1 fruit fly cellular context compared by ENCODE assay signal in genomic region chrX:12747746-12748710, dm6.
TF ChIP-seq lines count a peak whose summit lies in the region.

No protein-coding gene starts in this region.

TF ChIP-seq in whole organism, embryonic, 481 proteins besides CTCF, POLR2A, EP300 and RAD21 (continued from another document and continues in another):
- TF ChIP-seq pan (optimal IDR thresholded peaks at IDR 0.05; lab: Kevin White, UChicago) (no peak), pan (GFP tag; optimal IDR thresholded peaks at IDR 0.05 in 1 of 2, IDR thresholded peaks at IDR 0.05 in 1 of 2) (peak in 1 of 2 experiments; percentile 49), ken (GFP tag; IDR thresholded peaks at IDR 0.05; lab: Robert Waterston, UW) (no peak), CG18764 (GFP tag; optimal IDR thresholded peaks at IDR 0.05; lab: Kevin White, UChicago) (peak; percentile 6), Dek (tag; optimal IDR thresholded peaks at IDR 0.05; lab: Kevin White, UChicago) (peak; percentile 4), Bteb2 (GFP tag; optimal IDR thresholded peaks at IDR 0.05; lab: Kevin White, UChicago) (no peak), Elba2 (GFP tag; optimal IDR thresholded peaks at IDR 0.05; lab: Kevin White, UChicago) (no peak), CG9609 (GFP tag; optimal IDR thresholded peaks at IDR 0.05; lab: Kevin White, UChicago) (no peak), jumu (GFP tag; optimal IDR thresholded peaks at IDR 0.05; lab: Kevin White, UChicago) (no peak), HmgZ (tag; optimal IDR thresholded peaks at IDR 0.05; lab: Kevin White, UChicago) (peak; percentile 7), Nf-YB (GFP tag; optimal IDR thresholded peaks at IDR 0.05; lab: Kevin White, UChicago) (peak; percentile 49), cato (GFP tag; optimal IDR thresholded peaks at IDR 0.05; lab: Kevin White, UChicago; ENCODE audit: borderline replicate concordance) (no peak), bigmax (GFP tag; optimal IDR thresholded peaks at IDR 0.05; lab: Kevin White, UChicago) (no peak), CG15479 (GFP tag; optimal IDR thresholded peaks at IDR 0.05; lab: Kevin White, UChicago) (peak; percentile 58), PHDP (tag; optimal IDR thresholded peaks at IDR 0.05; lab: Kevin White, UChicago) (peak; percentile 68), CG12071 (GFP tag; optimal IDR thresholded peaks at IDR 0.05; lab: Kevin White, UChicago) (no peak), CG8281 (tag; optimal IDR thresholded peaks at IDR 0.05; lab: Kevin White, UChicago) (peak; percentile 30), Rfx (GFP tag; IDR thresholded peaks at IDR 0.05; lab: Robert Waterston, UW) (no peak), sc (optimal IDR thresholded peaks at IDR 0.05; lab: Kevin White, UChicago) (no peak), sc (GFP tag; optimal IDR thresholded peaks at IDR 0.05; lab: Kevin White, UChicago) (no peak), B-H2 (GFP tag; optimal IDR thresholded peaks at IDR 0.05; lab: Kevin White, UChicago) (no peak), sqz (GFP tag; optimal IDR thresholded peaks at IDR 0.05; lab: Kevin White, UChicago) (no peak), HmgD (GFP tag; optimal IDR thresholded peaks at IDR 0.05; lab: Kevin White, UChicago) (no peak), CG11093 (GFP tag; IDR thresholded peaks at IDR 0.05; lab: Robert Waterston, UW) (no peak), abd-A (tag; optimal IDR thresholded peaks at IDR 0.05; lab: Kevin White, UChicago) (peak; percentile 52), CG1603 (tag; optimal IDR thresholded peaks at IDR 0.05; lab: Kevin White, UChicago) (peak; percentile 0), cas (GFP tag; IDR thresholded peaks at IDR 0.05; lab: Robert Waterston, UW) (no peak), psq (GFP tag; optimal IDR thresholded peaks at IDR 0.05; lab: Kevin White, UChicago) (no peak), CG12155 (GFP tag; optimal IDR thresholded peaks at IDR 0.05; lab: Kevin White, UChicago) (peak; percentile 30), tgo (GFP tag; IDR thresholded peaks at IDR 0.05; lab: Robert Waterston, UW) (peak; percentile 50; the same call in 1 of the 3 replicates), peb (GFP tag; IDR thresholded peaks at IDR 0.05; lab: Robert Waterston, UW) (no peak), ssp (GFP tag; IDR thresholded peaks at IDR 0.05; lab: Robert Waterston, UW) (0 out of 2 replicates have a peak, but pooled peaks have one; percentile 18), Trl (optimal IDR thresholded peaks at IDR 0.05; lab: Kevin White, UChicago) (no peak), Trl (GFP tag; optimal IDR thresholded peaks at IDR 0.05; lab: Kevin White, UChicago) (no peak), CG11504 (tag; optimal IDR thresholded peaks at IDR 0.05; lab: Kevin White, UChicago) (peak; percentile 83), row (GFP tag; IDR thresholded peaks at IDR 0.05; lab: Robert Waterston, UW) (peak; percentile 64), Opbp (GFP tag; IDR thresholded peaks at IDR 0.05; lab: Robert Waterston, UW; ENCODE audit: partially characterized antibody) (no peak), Rx (GFP tag; IDR thresholded peaks at IDR 0.05; lab: Robert Waterston, UW) (no peak), CG10209 (GFP tag; optimal IDR thresholded peaks at IDR 0.05; lab: Kevin White, UChicago) (peak; percentile 55), CG8388 (GFP tag; optimal IDR thresholded peaks at IDR 0.05; lab: Kevin White, UChicago) (peak; percentile 74), stc (GFP tag; IDR thresholded peaks at IDR 0.05; lab: Robert Waterston, UW) (0 out of 2 replicates have a peak, but pooled peaks have one; percentile 32), C15 (GFP tag; IDR thresholded peaks at IDR 0.05; lab: Robert Waterston, UW) (no peak), CG10979 (tag; optimal IDR thresholded peaks at IDR 0.05; lab: Kevin White, UChicago) (peak; percentile 83), CG11247 (GFP tag; IDR thresholded peaks at IDR 0.05; lab: Robert Waterston, UW) (no peak), aop (GFP tag; IDR thresholded peaks at IDR 0.05; lab: Robert Waterston, UW) (no peak), zen2 (GFP tag; IDR thresholded peaks at IDR 0.05; lab: Robert Waterston, UW; ENCODE audit: partially characterized antibody) (no peak), Sin3A (optimal IDR thresholded peaks at IDR 0.05; lab: Kevin White, UChicago) (no peak), ERR (GFP tag; optimal IDR thresholded peaks at IDR 0.05; lab: Kevin White, UChicago) (no peak), nmo (GFP tag; optimal IDR thresholded peaks at IDR 0.05; lab: Kevin White, UChicago) (peak; percentile 86), jigr1 (GFP tag; IDR thresholded peaks at IDR 0.05; lab: Robert Waterston, UW) (no peak), tin (GFP tag; optimal IDR thresholded peaks at IDR 0.05; lab: Kevin White, UChicago) (peak; percentile 36), CG15601 (tag; optimal IDR thresholded peaks at IDR 0.05; lab: Kevin White, UChicago) (peak; percentile 51), ase (GFP tag; IDR thresholded peaks at IDR 0.05; lab: Robert Waterston, UW) (no peak), Aef1 (GFP tag; IDR thresholded peaks at IDR 0.05; lab: Robert Waterston, UW) (no peak), croc (GFP tag; conservative IDR thresholded peaks at IDR 0.05; lab: Robert Waterston, UW) (peak; percentile 29; the same call in 2 of the 3 replicates), luna (GFP tag; optimal IDR thresholded peaks at IDR 0.05; lab: Kevin White, UChicago) (no peak), pb (GFP tag; optimal IDR thresholded peaks at IDR 0.05; lab: Kevin White, UChicago) (no peak), Hmr (GFP tag; optimal IDR thresholded peaks at IDR 0.05; lab: Kevin White, UChicago) (peak; percentile 63), CG31388 (GFP tag; optimal IDR thresholded peaks at IDR 0.05; lab: Kevin White, UChicago) (no peak), Lhr (GFP tag; optimal IDR thresholded peaks at IDR 0.05; lab: Kevin White, UChicago) (no peak), CG3838 (GFP tag; optimal IDR thresholded peaks at IDR 0.05; lab: Kevin White, UChicago) (no peak), CG6765 (GFP tag; optimal IDR thresholded peaks at IDR 0.05; lab: Kevin White, UChicago) (peak; percentile 4), vfl (GFP tag; optimal IDR thresholded peaks at IDR 0.05; lab: Kevin White, UChicago) (no peak), CG2199 (GFP tag; IDR thresholded peaks at IDR 0.05; lab: Robert Waterston, UW) (no peak), disco-r (GFP tag; optimal IDR thresholded peaks at IDR 0.05; lab: Kevin White, UChicago) (no peak), slp2 (GFP tag; optimal IDR thresholded peaks at IDR 0.05; lab: Kevin White, UChicago) (no peak), hth (optimal IDR thresholded peaks at IDR 0.05; lab: Kevin White, UChicago) (no peak), dm (GFP tag; optimal IDR thresholded peaks at IDR 0.05; lab: Kevin White, UChicago) (no peak), mld (GFP tag; IDR thresholded peaks at IDR 0.05; lab: Robert Waterston, UW; ENCODE audit: partially characterized antibody) (no peak), emc (GFP tag; optimal IDR thresholded peaks at IDR 0.05; lab: Kevin White, UChicago) (no peak), CG5245 (GFP tag; optimal IDR thresholded peaks at IDR 0.05; lab: Kevin White, UChicago) (no peak), Taf1 (GFP tag; IDR thresholded peaks at IDR 0.05; lab: Robert Waterston, UW) (no peak), CG2116 (GFP tag; optimal IDR thresholded peaks at IDR 0.05; lab: Kevin White, UChicago) (no peak), CG13894 (tag; optimal IDR thresholded peaks at IDR 0.05; lab: Kevin White, UChicago) (no peak), sr (GFP tag; IDR thresholded peaks at IDR 0.05; lab: Robert Waterston, UW) (no peak), Lpt (GFP tag; optimal IDR thresholded peaks at IDR 0.05; lab: Kevin White, UChicago) (no peak), CG12236 (GFP tag; optimal IDR thresholded peaks at IDR 0.05; lab: Kevin White, UChicago) (no peak), nau (GFP tag; optimal IDR thresholded peaks at IDR 0.05; lab: Kevin White, UChicago) (no peak), Lim3 (GFP tag; IDR thresholded peaks at IDR 0.05; lab: Robert Waterston, UW) (no peak), CG10321 (GFP tag; IDR thresholded peaks at IDR 0.05; lab: Robert Waterston, UW) (peak; percentile 44), Dp (GFP tag; optimal IDR thresholded peaks at IDR 0.05; lab: Kevin White, UChicago) (no peak), Vsx1 (GFP tag; optimal IDR thresholded peaks at IDR 0.05; lab: Kevin White, UChicago) (no peak), pum (GFP tag; optimal IDR thresholded peaks at IDR 0.05; lab: Kevin White, UChicago) (no peak), CG4360 (GFP tag; IDR thresholded peaks at IDR 0.05; lab: Robert Waterston, UW) (no peak), CG2889 (GFP tag; IDR thresholded peaks at IDR 0.05; lab: Robert Waterston, UW) (no peak), zfh1 (GFP tag; IDR thresholded peaks at IDR 0.05; lab: Robert Waterston, UW) (0 out of 3 replicates have a peak, but pooled peaks have one; percentile 13), CG9437 (GFP tag; optimal IDR thresholded peaks at IDR 0.05; lab: Kevin White, UChicago) (peak; percentile 61), CG34422 (GFP tag; IDR thresholded peaks at IDR 0.05; lab: Robert Waterston, UW) (no peak), Awh (GFP tag; IDR thresholded peaks at IDR 0.05; lab: Robert Waterston, UW) (no peak), CG7839 (tag; optimal IDR thresholded peaks at IDR 0.05; lab: Kevin White, UChicago) (peak; percentile 79), Blimp-1 (GFP tag; optimal IDR thresholded peaks at IDR 0.05; lab: Kevin White, UChicago) (peak; percentile 79), CG7271 (tag; optimal IDR thresholded peaks at IDR 0.05; lab: Kevin White, UChicago) (peak; percentile 86), CG4854 (GFP tag; optimal IDR thresholded peaks at IDR 0.05; lab: Kevin White, UChicago) (no peak), CG31441 (GFP tag; IDR thresholded peaks at IDR 0.05; lab: Robert Waterston, UW) (peak; percentile 84), her (GFP tag; optimal IDR thresholded peaks at IDR 0.05; lab: Kevin White, UChicago) (no peak), CG6272 (GFP tag; IDR thresholded peaks at IDR 0.05; lab: Robert Waterston, UW) (no peak), bowl (GFP tag; IDR thresholded peaks at IDR 0.05; lab: Robert Waterston, UW) (no peak), CG11723 (GFP tag; optimal IDR thresholded peaks at IDR 0.05; lab: Kevin White, UChicago) (no peak), Ravus (GFP tag; IDR thresholded peaks at IDR 0.05; lab: Robert Waterston, UW) (no peak), CG15514 (GFP tag; optimal IDR thresholded peaks at IDR 0.05; lab: Kevin White, UChicago) (no peak), Doc2 (GFP tag; IDR thresholded peaks at IDR 0.05; lab: Robert Waterston, UW) (no peak), corto (GFP tag; optimal IDR thresholded peaks at IDR 0.05; lab: Kevin White, UChicago) (no peak), dmrt11E (tag; optimal IDR thresholded peaks at IDR 0.05; lab: Kevin White, UChicago) (peak; percentile 86), CG3407 (GFP tag; optimal IDR thresholded peaks at IDR 0.05; lab: Kevin White, UChicago) (peak; percentile 18), Antp (GFP tag; optimal IDR thresholded peaks at IDR 0.05; lab: Kevin White, UChicago) (no peak), CG17568 (GFP tag; optimal IDR thresholded peaks at IDR 0.05; lab: Kevin White, UChicago) (no peak), sd (tag; optimal IDR thresholded peaks at IDR 0.05; lab: Kevin White, UChicago) (peak; percentile 10), ac (GFP tag; optimal IDR thresholded peaks at IDR 0.05; lab: Kevin White, UChicago) (no peak), CG18011 (GFP tag; optimal IDR thresholded peaks at IDR 0.05; lab: Kevin White, UChicago) (no peak), CG6813 (GFP tag; optimal IDR thresholded peaks at IDR 0.05; lab: Kevin White, UChicago) (no peak), HLHmδ (GFP tag; optimal IDR thresholded peaks at IDR 0.05; lab: Kevin White, UChicago) (no peak), Gsc (GFP tag; IDR thresholded peaks at IDR 0.05; lab: Robert Waterston, UW) (no peak), usp (GFP tag; optimal IDR thresholded peaks at IDR 0.05; lab: Kevin White, UChicago) (no peak), Fer2 (tag; optimal IDR thresholded peaks at IDR 0.05; lab: Kevin White, UChicago) (no peak), grau (tag; optimal IDR thresholded peaks at IDR 0.05; lab: Kevin White, UChicago) (peak; percentile 78), slbo (GFP tag; IDR thresholded peaks at IDR 0.05; lab: Robert Waterston, UW) (no peak), CG17361 (GFP tag; IDR thresholded peaks at IDR 0.05; lab: Robert Waterston, UW) (peak; percentile 89), ftz-f1 (GFP tag; optimal IDR thresholded peaks at IDR 0.05; lab: Kevin White, UChicago) (no peak), ATbp (GFP tag; optimal IDR thresholded peaks at IDR 0.05; lab: Kevin White, UChicago) (peak; percentile 33), Eip74EF (GFP tag; optimal IDR thresholded peaks at IDR 0.05; lab: Kevin White, UChicago) (peak in 1 of 2 experiments; percentile 59), CG42726 (GFP tag; IDR thresholded peaks at IDR 0.05; lab: Robert Waterston, UW; ENCODE audit: partially characterized antibody) (no peak), CG3995 (GFP tag; optimal IDR thresholded peaks at IDR 0.05; lab: Kevin White, UChicago) (no peak), CG17328 (GFP tag; IDR thresholded peaks at IDR 0.05; lab: Robert Waterston, UW) (peak; percentile 37; the same call in 1 of the 2 replicates), ci (GFP tag; IDR thresholded peaks at IDR 0.05; lab: Robert Waterston, UW) (no peak), CG6654 (GFP tag; optimal IDR thresholded peaks at IDR 0.05; lab: Kevin White, UChicago) (no peak), eve (GFP tag; optimal IDR thresholded peaks at IDR 0.05; lab: Kevin White, UChicago) (no peak), org-1 (GFP tag; optimal IDR thresholded peaks at IDR 0.05; lab: Kevin White, UChicago) (peak; percentile 38), sens (GFP tag; lab: Kevin White, UChicago) (peak; percentile 81), Nf-YC (tag; optimal IDR thresholded peaks at IDR 0.05; lab: Kevin White, UChicago) (peak; percentile 30), Dbx (GFP tag; IDR thresholded peaks at IDR 0.05; lab: Robert Waterston, UW) (0 out of 3 replicates have a peak, but pooled peaks have one; percentile 10), CG18619 (GFP tag; optimal IDR thresholded peaks at IDR 0.05; lab: Kevin White, UChicago) (peak; percentile 24), CG7928 (GFP tag; optimal IDR thresholded peaks at IDR 0.05; lab: Kevin White, UChicago) (no peak), Dll (GFP tag; IDR thresholded peaks at IDR 0.05; lab: Robert Waterston, UW; ENCODE audit: partially characterized antibody) (no peak), odd (GFP tag; optimal IDR thresholded peaks at IDR 0.05; lab: Kevin White, UChicago) (peak; percentile 28), CHES-1-like (GFP tag; optimal IDR thresholded peaks at IDR 0.05; lab: Kevin White, UChicago) (no peak), CG16813 (GFP tag; IDR thresholded peaks at IDR 0.05; lab: Robert Waterston, UW; ENCODE audit: partially characterized antibody) (no peak), chm (GFP tag; IDR thresholded peaks at IDR 0.05; lab: Robert Waterston, UW) (no peak)
